Fruit fly (Drosophila melanogaster) whole organism, embryonic: ENCODE measurements around the gene spas.
A peak's percentile ranks its signal among the peaks of the same experiment; 100 is the strongest.

Source experiments
- Bteb2 ChIP-seq: fragments of 200-800 bp; sonication (Bioruptor generic); optimal IDR thresholded peaks from 2 replicates; lab custom pipeline; 2016; ENCODE audit warnings: missing biosample characterization, missing genetic modification characterization
- CG10654 ChIP-seq: fragments of 200-800 bp; sonication (Bioruptor generic); optimal IDR thresholded peaks from 2 replicates; lab custom pipeline; 2016; ENCODE audit warnings: missing biosample characterization, missing genetic modification characterization
- CG10959 ChIP-seq: fragments of 200-800 bp; sonication (Bioruptor generic); IDR thresholded peaks from 2 replicates; pipeline ENCODE4 v1.3.6; 2022; ENCODE audit warnings: missing biosample characterization, missing genetic modification characterization
- CG11456 ChIP-seq: fragments of 200-800 bp; sonication (Bioruptor generic); IDR thresholded peaks from 3 replicates; pipeline ENCODE4 v1.3.6; 2022; ENCODE audit warnings: missing biosample characterization, missing genetic modification characterization
- CG12155 ChIP-seq: fragments of 200-800 bp; sonication (Bioruptor generic); optimal IDR thresholded peaks from 3 replicates; lab custom pipeline; 2016; ENCODE audit warnings: missing biosample characterization, missing genetic modification characterization
- CG12236 ChIP-seq: fragments of 200-800 bp; sonication (Bioruptor generic); optimal IDR thresholded peaks from 2 replicates; lab custom pipeline; 2016; ENCODE audit warnings: missing biosample characterization, missing genetic modification characterization
- CG13123 ChIP-seq: fragments of 200-800 bp; sonication (Bioruptor generic); optimal IDR thresholded peaks from 2 replicates; lab custom pipeline; 2016; ENCODE audit warnings: missing biosample characterization, missing genetic modification characterization
- CG13424 ChIP-seq: fragments of 200-800 bp; sonication (Bioruptor generic); optimal IDR thresholded peaks from 2 replicates; lab custom pipeline; 2019; ENCODE audit warnings: missing biosample characterization, mild to moderate bottlenecking, missing genetic modification characterization, moderate library complexity
- CG13624 ChIP-seq: fragments of 200-800 bp; sonication (Bioruptor generic); optimal IDR thresholded peaks from 2 replicates; lab custom pipeline; 2016; ENCODE audit warnings: missing biosample characterization, missing genetic modification characterization
- CG16863 ChIP-seq: fragments of 200-800 bp; sonication (Bioruptor generic); optimal IDR thresholded peaks from 3 replicates; lab custom pipeline; 2016; ENCODE audit warnings: missing biosample characterization, missing genetic modification characterization
- CG17328 ChIP-seq: fragments of 200-800 bp; sonication (Bioruptor generic); IDR thresholded peaks from 2 replicates; pipeline ENCODE4 v1.3.6; 2022; ENCODE audit warnings: missing biosample characterization, missing genetic modification characterization
- CG17359 ChIP-seq: fragments of 200-800 bp; sonication (Bioruptor generic); optimal IDR thresholded peaks from 3 replicates; lab custom pipeline; 2018; ENCODE audit warnings: missing biosample characterization, mild to moderate bottlenecking, missing genetic modification characterization, moderate library complexity
- CG30431 ChIP-seq: fragments of 200-800 bp; sonication (Bioruptor generic); optimal IDR thresholded peaks from 2 replicates; lab custom pipeline; 2017; ENCODE audit warnings: missing biosample characterization, missing genetic modification characterization
- CG3065 ChIP-seq: fragments of 200-800 bp; sonication (Bioruptor generic); optimal IDR thresholded peaks from 2 replicates; lab custom pipeline; 2016; ENCODE audit warnings: missing biosample characterization, missing genetic modification characterization
- CG3163 ChIP-seq: fragments of 200-800 bp; sonication (Bioruptor generic); optimal IDR thresholded peaks from 3 replicates; lab custom pipeline; 2016; ENCODE audit warnings: missing biosample characterization, missing genetic modification characterization
- CG3281 ChIP-seq: fragments of 200-800 bp; sonication (Bioruptor generic); optimal IDR thresholded peaks from 3 replicates; lab custom pipeline; 2017; ENCODE audit warnings: missing biosample characterization, mild to moderate bottlenecking, missing genetic modification characterization
- CG33213 ChIP-seq: fragments of 200-800 bp; sonication (Bioruptor generic); optimal IDR thresholded peaks from 3 replicates; lab custom pipeline; 2016; ENCODE audit warnings: missing biosample characterization, missing genetic modification characterization
- CG8765 ChIP-seq: fragments of 200-800 bp; sonication (Bioruptor generic); IDR thresholded peaks from 2 replicates; pipeline ENCODE4 v1.3.6; 2022; ENCODE audit warnings: missing biosample characterization, missing genetic modification characterization
- CTCF ChIP-seq: fragments of 200-800 bp; sonication (Bioruptor generic); optimal IDR thresholded peaks from 2 replicates; lab custom pipeline; 2017; ENCODE audit warnings: missing biosample characterization, mild to moderate bottlenecking, missing genetic modification characterization, moderate library complexity
- CkIIα-i1 ChIP-seq: fragments of 200-800 bp; sonication (Bioruptor generic); IDR thresholded peaks from 2 replicates; pipeline ENCODE4 v1.3.6; 2022; ENCODE audit warnings: missing biosample characterization, missing genetic modification characterization
- D19B ChIP-seq: fragments of 200-800 bp; sonication (Bioruptor generic); optimal IDR thresholded peaks from 2 replicates; lab custom pipeline; 2017; ENCODE audit warnings: missing biosample characterization, mild to moderate bottlenecking, missing genetic modification characterization
- Doc2 ChIP-seq: fragments of 200-800 bp; sonication (Bioruptor generic); IDR thresholded peaks from 2 replicates; pipeline ENCODE4 v1.3.6; 2022; ENCODE audit warnings: missing biosample characterization, missing genetic modification characterization
- Eip74EF ChIP-seq, 2 experiments: fragments of 200-800 bp in 1 of 2; fragments of >200 bp in 1 of 2; sonication (Bioruptor generic) in 1 of 2; optimal IDR thresholded peaks; 2 replicates each; lab custom pipeline; 2017 to 2019; ENCODE audit warnings: missing biosample characterization in 2 of 2, missing genetic modification characterization in 2 of 2, mild to moderate bottlenecking in 1 of 2, moderate library complexity in 1 of 2
- Fer2 ChIP-seq: fragments of 200-800 bp; sonication (Bioruptor generic); optimal IDR thresholded peaks from 2 replicates; lab custom pipeline; 2018; ENCODE audit warnings: missing biosample characterization, mild to moderate bottlenecking, missing genetic modification characterization, moderate library complexity
- GATAe ChIP-seq: fragments of 200-800 bp; sonication (Bioruptor generic); conservative IDR thresholded peaks from 2 replicates; pipeline ENCODE4 v1.3.6; 2022; ENCODE audit warnings: missing biosample characterization, missing genetic modification characterization
- Mad ChIP-seq: fragments of 200-800 bp; sonication (Bioruptor generic); optimal IDR thresholded peaks from 2 replicates; lab custom pipeline; 2016; ENCODE audit warnings: missing biosample characterization, missing genetic modification characterization
- NK7.1 ChIP-seq: fragments of 200-800 bp; sonication (Bioruptor generic); optimal IDR thresholded peaks from 3 replicates; lab custom pipeline; 2016; ENCODE audit warnings: missing biosample characterization, missing genetic modification characterization
- Nf-YC ChIP-seq: fragments of 200-800 bp; optimal IDR thresholded peaks from 3 replicates; lab custom pipeline; 2019; ENCODE audit warnings: missing biosample characterization, mild to moderate bottlenecking, missing genetic modification characterization, moderate library complexity
- Side ChIP-seq: fragments of 200-800 bp; sonication (Bioruptor generic); optimal IDR thresholded peaks from 2 replicates; lab custom pipeline; 2016; ENCODE audit warnings: missing biosample characterization, missing genetic modification characterization
- Sry-δ ChIP-seq: fragments of 200-800 bp; sonication (Bioruptor generic); optimal IDR thresholded peaks from 2 replicates; lab custom pipeline; 2016; ENCODE audit warnings: missing biosample characterization, missing genetic modification characterization
- ab ChIP-seq: fragments of 200-800 bp; sonication (Bioruptor generic); optimal IDR thresholded peaks from 2 replicates; lab custom pipeline; 2016; ENCODE audit warnings: missing biosample characterization, missing genetic modification characterization
- al ChIP-seq: fragments of 200-800 bp; sonication (Bioruptor generic); IDR thresholded peaks from 2 replicates; pipeline ENCODE4 v1.3.6; 2022; ENCODE audit warnings: missing biosample characterization, missing genetic modification characterization
- ase ChIP-seq: fragments of 200-800 bp; sonication (Bioruptor generic); IDR thresholded peaks from 3 replicates; pipeline ENCODE4 v1.3.6; 2022; ENCODE audit warnings: missing biosample characterization, missing genetic modification characterization
- bcd ChIP-seq: fragments of 200-800 bp; sonication (Bioruptor generic); optimal IDR thresholded peaks from 2 replicates; lab custom pipeline; 2017; ENCODE audit warnings: missing biosample characterization, mild to moderate bottlenecking, missing genetic modification characterization
- cato ChIP-seq: fragments of 200-800 bp; sonication (Bioruptor generic); optimal IDR thresholded peaks from 2 replicates; lab custom pipeline; 2016; ENCODE audit warnings: missing biosample characterization, missing genetic modification characterization, borderline replicate concordance
- cwo ChIP-seq: fragments of 200-800 bp; sonication (Bioruptor generic); optimal IDR thresholded peaks from 3 replicates; lab custom pipeline; 2017; ENCODE audit warnings: missing biosample characterization, missing genetic modification characterization, mild to moderate bottlenecking, moderate library complexity, missing genetic modification reagents
- dysf ChIP-seq: fragments of 200-800 bp; sonication (Bioruptor generic); IDR thresholded peaks from 3 replicates; pipeline ENCODE4 v1.3.6; 2022; ENCODE audit warnings: missing biosample characterization, missing genetic modification characterization
- en ChIP-seq: fragments of 200-800 bp; sonication (Bioruptor generic); optimal IDR thresholded peaks from 2 replicates; lab custom pipeline; 2016; ENCODE audit warnings: missing biosample characterization, missing genetic modification characterization
- fd96Cb ChIP-seq: fragments of 200-800 bp; sonication (Bioruptor generic); optimal IDR thresholded peaks from 2 replicates; lab custom pipeline; 2018; ENCODE audit warnings: missing biosample characterization, mild to moderate bottlenecking, missing genetic modification characterization, moderate library complexity
- gcm ChIP-seq: fragments of 200-800 bp; sonication (Bioruptor generic); optimal IDR thresholded peaks from 2 replicates; lab custom pipeline; 2019; ENCODE audit warnings: missing biosample characterization, mild to moderate bottlenecking, missing genetic modification characterization, moderate library complexity
- kay ChIP-seq: fragments of 200-800 bp; sonication (Bioruptor generic); optimal IDR thresholded peaks from 2 replicates; lab custom pipeline; 2016; ENCODE audit warnings: missing biosample characterization, missing genetic modification characterization
- mam ChIP-seq: fragments of 200-800 bp; sonication (Bioruptor generic); optimal IDR thresholded peaks from 3 replicates; lab custom pipeline; 2016; ENCODE audit warnings: missing biosample characterization, missing genetic modification characterization
- mirr ChIP-seq: fragments of 200-800 bp; sonication (Bioruptor generic); optimal IDR thresholded peaks from 3 replicates; lab custom pipeline; 2018; ENCODE audit warnings: missing biosample characterization, mild to moderate bottlenecking, missing genetic modification characterization
- psq ChIP-seq: fragments of 200-800 bp; sonication (Bioruptor generic); optimal IDR thresholded peaks from 2 replicates; lab custom pipeline; 2017; ENCODE audit warnings: missing biosample characterization, missing genetic modification characterization
- sc ChIP-seq, 3 experiments: fragments of >200 bp in 2 of 3; fragments of 200-800 bp in 1 of 3; sonication (Bioruptor generic) in 1 of 3; optimal IDR thresholded peaks; 2 replicates in 2 of 3; 3 replicates in 1 of 3; lab custom pipeline; 2017; ENCODE audit warnings: mild to moderate bottlenecking in 1 of 3, missing biosample characterization in 1 of 3, missing genetic modification characterization in 1 of 3, missing genetic modification reagents in 1 of 3
- shn ChIP-seq: fragments of 200-800 bp; sonication (Bioruptor generic); optimal IDR thresholded peaks from 3 replicates; lab custom pipeline; 2016; ENCODE audit warnings: missing biosample characterization, missing genetic modification characterization
- slp2 ChIP-seq: fragments of 200-800 bp; sonication (Bioruptor generic); optimal IDR thresholded peaks from 2 replicates; lab custom pipeline; 2016; ENCODE audit warnings: missing biosample characterization, missing genetic modification characterization
- sna ChIP-seq: fragments of 200-800 bp; sonication (Bioruptor generic); IDR thresholded peaks from 2 replicates; pipeline ENCODE4 v1.3.6; 2022; ENCODE audit warnings: missing biosample characterization, missing genetic modification characterization; ENCODE audit not compliant: partially characterized antibody
- sr ChIP-seq: fragments of 200-800 bp; sonication (Bioruptor generic); IDR thresholded peaks from 3 replicates; pipeline ENCODE4 v1.3.6; 2022; ENCODE audit warnings: missing biosample characterization, missing genetic modification characterization
- trh ChIP-seq: fragments of 200-800 bp; sonication (Bioruptor generic); optimal IDR thresholded peaks from 2 replicates; lab custom pipeline; 2016; ENCODE audit warnings: missing biosample characterization, missing genetic modification characterization
- vvl ChIP-seq: fragments of 200-800 bp; sonication (Bioruptor generic); IDR thresholded peaks from 2 replicates; pipeline ENCODE4 v1.3.6; 2022; ENCODE audit warnings: missing biosample characterization, missing genetic modification characterization
- zen2 ChIP-seq: fragments of 200-800 bp; sonication (Bioruptor generic); IDR thresholded peaks from 3 replicates; pipeline ENCODE4 v1.3.6; 2022; ENCODE audit warnings: missing biosample characterization, missing genetic modification characterization; ENCODE audit not compliant: partially characterized antibody

The spas gene

dm6 chr3R:24047998-24048511 lies 10.0 kb downstream of the spas start, which contains the start of gene Rox8 (continued):
- TF ChIP-seq sc (optimal IDR thresholded peaks at IDR 0.05; lab: Kevin White, UChicago) (no peak), sc (GFP tag; optimal IDR thresholded peaks at IDR 0.05; lab: Kevin White, UChicago) (no peak), CG10959 (GFP tag; lab: Robert Waterston, UW) (no peak), gcm (GFP tag; lab: Kevin White, UChicago) (peak; percentile 13), en (GFP tag; lab: Kevin White, UChicago) (no peak), Sry-δ (GFP tag; lab: Kevin White, UChicago) (peak; percentile 69), CG17328 (GFP tag; lab: Robert Waterston, UW) (no peak), GATAe (GFP tag; lab: Robert Waterston, UW) (0 out of 2 replicates have a peak, but pooled peaks have one; percentile 9), Nf-YC (tag; lab: Kevin White, UChicago) (peak; percentile 68), sna (GFP tag; lab: Robert Waterston, UW) (no peak), CTCF (GFP tag; lab: Kevin White, UChicago) (peak; percentile 69), NK7.1 (GFP tag; lab: Kevin White, UChicago) (no peak), Fer2 (tag; lab: Kevin White, UChicago) (peak; percentile 51), cato (GFP tag; lab: Kevin White, UChicago) (no peak), Eip74EF (GFP tag; optimal IDR thresholded peaks at IDR 0.05; lab: Kevin White, UChicago) (no peak), trh (GFP tag; lab: Kevin White, UChicago) (no peak), fd96Cb (no peak), CG12155 (peak; percentile 59), cwo (GFP tag; lab: Kevin White, UChicago) (no peak), CG33213 (GFP tag; lab: Kevin White, UChicago) (peak; percentile 21), CG10654 (GFP tag; lab: Kevin White, UChicago) (no peak), CG13424 (tag; lab: Kevin White, UChicago) (peak; percentile 62), CG3281 (GFP tag; lab: Kevin White, UChicago) (peak; percentile 7), shn (GFP tag; lab: Kevin White, UChicago) (peak; percentile 16), CG12236 (GFP tag; lab: Kevin White, UChicago) (no peak), ase (GFP tag; lab: Robert Waterston, UW) (no peak), CG16863 (GFP tag; lab: Kevin White, UChicago) (peak; percentile 11), sr (GFP tag; lab: Robert Waterston, UW) (no peak), D19B (GFP tag; lab: Kevin White, UChicago) (no peak), ab (no peak), mam (GFP tag; lab: Kevin White, UChicago) (peak; percentile 46), Side (GFP tag; lab: Kevin White, UChicago) (peak; percentile 34), al (GFP tag; lab: Robert Waterston, UW) (no peak), CG13123 (GFP tag; lab: Kevin White, UChicago) (no peak), CG30431 (GFP tag; lab: Kevin White, UChicago) (no peak), psq (GFP tag; lab: Kevin White, UChicago) (peak; percentile 97), CkIIα-i1 (no peak), CG8765 (no peak), Mad (GFP tag; lab: Kevin White, UChicago) (peak; percentile 12), CG17359 (tag; lab: Kevin White, UChicago) (peak; percentile 22), dysf (GFP tag; lab: Robert Waterston, UW) (no peak), zen2 (GFP tag; lab: Robert Waterston, UW) (peak; percentile 44; the same call in 2 of the 3 replicates), Doc2 (no peak), CG13624 (peak; percentile 63), CG11456 (GFP tag; lab: Robert Waterston, UW) (no peak), CG3163 (GFP tag; lab: Kevin White, UChicago) (peak; percentile 31), kay (GFP tag; lab: Kevin White, UChicago) (peak; percentile 26), vvl (GFP tag; lab: Robert Waterston, UW) (peak; percentile 47), CG3065 (GFP tag; lab: Kevin White, UChicago) (no peak), Bteb2 (GFP tag; lab: Kevin White, UChicago) (no peak), slp2 (no peak), mirr (GFP tag; lab: Kevin White, UChicago) (peak; percentile 20), bcd (GFP tag; lab: Kevin White, UChicago) (peak; percentile 36)
